Worm (Caenorhabditis elegans): Measurements from ENCODE around the gene mtm-9.

Gene mtm-9

ce11 chrV:3773618-3774017 lies 30.2 kb downstream of the mtm-9 start:
- TF ChIP-seq aptf-2 (GFP tag; conservative IDR thresholded peaks at IDR 0.05): no peak
- peak; percentile 80 for TF ChIP-seq zfh-2 (GFP tag; conservative IDR thresholded peaks at IDR 0.05)
- 0 out of 2 replicates have a peak, but pooled peaks have one; percentile 20 for TF ChIP-seq Y53G8AR.9 (GFP tag; conservative IDR thresholded peaks at IDR 0.05)
- TF ChIP-seq ztf-26 (tag; optimal IDR thresholded peaks at IDR 0.05): no peak

- TF ChIP-seq egrh-3 (GFP tag; IDR thresholded peaks at IDR 0.05) (peak; percentile 19; the same call in 1 of the 2 replicates), egl-44 (GFP tag; IDR thresholded peaks at IDR 0.05) (0 out of 2 replicates have a peak, but pooled peaks have one; percentile 10), zfh-2 (GFP tag; conservative IDR thresholded peaks at IDR 0.05) (peak; percentile 69), ceh-91 (GFP tag; IDR thresholded peaks at IDR 0.05) (no peak), dox-1 (GFP tag; IDR thresholded peaks at IDR 0.05) (peak; percentile 20; the same call in 1 of the 2 replicates), nhr-80 (tag; optimal IDR thresholded peaks at IDR 0.05) (peak; percentile 47), madf-10 (tag; optimal IDR thresholded peaks at IDR 0.05) (no peak), cebp-2 (GFP tag; IDR thresholded peaks at IDR 0.05) (0 out of 2 replicates have a peak, but pooled peaks have one; percentile 18)
Observed at ce11 chrV:3774653-3775052, 31.3 kb downstream of the mtm-9 start.

ce11 chrV:3776086-3776589 lies 32.8 kb downstream of the mtm-9 start, which contains the start of gene cysl-3:
cysl-3 (minus strand) TSS chrV:3776136.
- TF ChIP-seq ztf-6 (GFP tag; IDR thresholded peaks at IDR 0.05) (no peak), efl-1 (GFP tag; optimal IDR thresholded peaks at IDR 0.05) (peak; percentile 62), madf-8 (GFP tag; conservative IDR thresholded peaks at IDR 0.05) (peak; percentile 65), Y53G8AR.9 (GFP tag; conservative IDR thresholded peaks at IDR 0.05) (0 out of 2 replicates have a peak, but pooled peaks have one; percentile 18), madf-6 (GFP tag; IDR thresholded peaks at IDR 0.05) (peak; percentile 85)

ce11 chrV:3776946-3777345 lies 33.6 kb downstream of the mtm-9 start:
- TF ChIP-seq hsf-1 (GFP tag; IDR thresholded peaks at IDR 0.05): no peak
- peak; percentile 53; the same call in 1 of the 2 replicates for TF ChIP-seq hmg-1.2 (GFP tag; IDR thresholded peaks at IDR 0.05)
- TF ChIP-seq ekl-4 (GFP tag; IDR thresholded peaks at IDR 0.05): 0 out of 2 replicates have a peak, but pooled peaks have one; percentile 41
- no peak for TF ChIP-seq F23B12.7 (tag; optimal IDR thresholded peaks at IDR 0.05; ENCODE audit: insufficient read depth)
- no peak for TF ChIP-seq chd-7 (tag; optimal IDR thresholded peaks at IDR 0.05)
- no peak for TF ChIP-seq F39B2.1 (GFP tag; IDR thresholded peaks at IDR 0.05)
- no peak for TF ChIP-seq F55B11.4 (tag; optimal IDR thresholded peaks at IDR 0.05; ENCODE audit: borderline replicate concordance, insufficient read depth)
- TF ChIP-seq attf-6 (GFP tag; IDR thresholded peaks at IDR 0.05): no peak
- no peak for TF ChIP-seq cebp-1 (GFP tag; IDR thresholded peaks at IDR 0.05)
- peak; percentile 27 for TF ChIP-seq cebp-1 (tag; optimal IDR thresholded peaks at IDR 0.05)
- peak; percentile 74 for TF ChIP-seq nhr-80 (tag; optimal IDR thresholded peaks at IDR 0.05)
- no peak for TF ChIP-seq madf-6 (GFP tag; IDR thresholded peaks at IDR 0.05)
- peak; percentile 24 for TF ChIP-seq ztf-22 (GFP tag; optimal IDR thresholded peaks at IDR 0.05)

ce11 chrV:3784167-3784734 lies 40.9 kb downstream of the mtm-9 start, which contains the start of gene R08F11.1:
R08F11.1 (minus strand) TSS chrV:3784217.
- TF ChIP-seq nhr-80 (tag; optimal IDR thresholded peaks at IDR 0.05): peak; percentile 65
- TF ChIP-seq unc-62 (GFP tag; optimal IDR thresholded peaks at IDR 0.05): peak; percentile 39
- TF ChIP-seq nfya-2 (GFP tag; IDR thresholded peaks at IDR 0.05): no peak

- TF ChIP-seq F49E8.2 (tag; optimal IDR thresholded peaks at IDR 0.05; ENCODE audit: insufficient read depth) (no peak), ceh-58 (GFP tag; IDR thresholded peaks at IDR 0.05) (no peak), hsf-1 (GFP tag; IDR thresholded peaks at IDR 0.05) (no peak), F10E7.11 (tag; optimal IDR thresholded peaks at IDR 0.05) (no peak), F37B4.10 (GFP tag; IDR thresholded peaks at IDR 0.05) (no peak), lin-54 (GFP tag; optimal IDR thresholded peaks at IDR 0.05) (no peak), bed-2 (GFP tag; IDR thresholded peaks at IDR 0.05) (no peak), ZK185.1 (tag; optimal IDR thresholded peaks at IDR 0.05; ENCODE audit: poor library complexity, severe bottlenecking) (no peak), mxl-1 (tag; optimal IDR thresholded peaks at IDR 0.05) (no peak), F23B12.7 (tag; optimal IDR thresholded peaks at IDR 0.05; ENCODE audit: insufficient read depth) (no peak), athp-1 (tag; optimal IDR thresholded peaks at IDR 0.05) (no peak), lin-40 (tag; optimal IDR thresholded peaks at IDR 0.05) (no peak)
Observed at ce11 chrV:3788538-3788937, 45.2 kb downstream of the mtm-9 start.
